Fruit fly (Drosophila melanogaster): ENCODE measurements around the gene CG9547.
A peak's percentile ranks its signal among the peaks of the same experiment; 100 is the strongest.

CG9547 gene

dm6 chr2L:6494405-6494816, at the start of gene CG9547:
TSS of gene CG9547 (minus strand) at chr2L:6494532.
- TF ChIP-seq CG8478 (optimal IDR thresholded peaks at IDR 0.05) = no peak
- no peak for TF ChIP-seq CTCF (optimal IDR thresholded peaks at IDR 0.05)

- no peak for TF ChIP-seq CG8478 (optimal IDR thresholded peaks at IDR 0.05)
- no peak for TF ChIP-seq CTCF (optimal IDR thresholded peaks at IDR 0.05)
These were observed 45.5 kb upstream of the CG9547 start for dm6 chr2L:6539623-6540381.

DNA sequence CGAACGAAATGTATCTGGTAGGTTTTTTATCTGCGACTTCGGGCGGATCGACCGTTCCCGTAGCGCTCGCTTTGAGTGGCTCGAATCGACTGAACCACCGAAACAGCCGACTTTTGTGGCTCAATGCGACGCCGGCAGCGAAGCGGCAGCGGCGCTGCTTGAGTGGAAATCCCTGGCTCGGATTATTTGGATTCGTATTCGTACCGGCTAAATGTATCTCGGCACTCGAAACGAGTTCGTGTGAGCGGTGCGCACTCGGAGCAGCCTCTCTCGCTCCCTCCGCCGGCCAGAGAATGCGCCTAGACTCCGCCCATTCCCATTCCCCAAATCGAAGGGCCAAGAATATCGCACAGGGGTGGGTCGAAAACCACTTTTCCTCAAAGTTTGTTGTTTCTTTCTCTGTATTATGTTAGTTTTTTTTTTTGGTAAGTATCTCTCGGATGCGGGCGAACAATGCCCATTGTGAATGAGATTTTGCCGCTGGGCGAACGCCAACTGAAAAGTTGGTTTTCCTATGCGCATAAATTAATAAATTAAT, 41.8 kb upstream of the CG9547 start:
- TF ChIP-seq CG8478 (optimal IDR thresholded peaks at IDR 0.05) = no peak
- TF ChIP-seq CTCF (optimal IDR thresholded peaks at IDR 0.05) = no peak

- TF ChIP-seq CTCF (optimal IDR thresholded peaks at IDR 0.05) (no peak), CG8478 (optimal IDR thresholded peaks at IDR 0.05) (no peak)
These were observed 39.9 kb upstream of the CG9547 start for dm6 chr2L:6534125-6534815.

dm6 chr2L:6533719-6534118, 39.4 kb upstream of the CG9547 start:
- TF ChIP-seq CTCF (optimal IDR thresholded peaks at IDR 0.05) = no peak
- no peak for TF ChIP-seq CG8478 (optimal IDR thresholded peaks at IDR 0.05)

dm6 chr2L:6532977-6533376, 38.6 kb upstream of the CG9547 start:
- TF ChIP-seq CG8478 (optimal IDR thresholded peaks at IDR 0.05) = no peak
- TF ChIP-seq CTCF (optimal IDR thresholded peaks at IDR 0.05) = no peak

DNA sequence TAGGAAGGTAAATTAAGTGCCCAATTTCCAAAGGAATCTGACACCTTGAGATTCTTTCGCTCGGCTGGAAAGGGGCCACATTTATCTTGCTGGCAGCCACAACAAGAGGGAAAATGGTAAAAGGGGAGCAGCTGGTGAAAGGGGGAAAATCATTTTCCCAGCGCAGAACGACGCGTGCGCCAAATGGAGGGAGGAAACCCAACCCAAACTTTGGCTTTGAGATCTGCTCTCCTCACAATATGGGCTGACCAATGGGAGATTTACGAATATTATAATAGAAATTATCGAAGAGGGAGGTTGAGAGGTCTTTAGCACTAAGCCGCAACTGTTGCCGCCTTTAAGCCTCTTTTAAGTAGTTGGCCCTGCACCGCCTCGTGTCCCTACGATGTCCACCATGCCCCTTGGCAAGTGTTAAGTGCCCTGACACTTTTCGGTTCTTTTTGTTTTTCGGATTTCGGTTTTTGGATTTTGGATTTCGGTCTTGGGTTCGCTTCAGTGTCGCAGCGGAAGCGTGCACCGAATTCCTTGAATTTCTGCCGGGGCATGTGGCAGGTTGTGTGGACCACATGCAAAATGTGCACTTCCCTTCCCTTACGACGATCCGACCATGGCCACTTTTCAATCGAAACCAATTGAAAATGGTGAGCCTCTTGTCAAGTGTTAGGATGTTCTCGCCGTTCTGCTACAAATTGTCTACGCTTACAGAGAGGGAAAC, 37.8 kb upstream of the CG9547 start:
- TF ChIP-seq CG8478 (optimal IDR thresholded peaks at IDR 0.05) = no peak
- TF ChIP-seq CTCF (optimal IDR thresholded peaks at IDR 0.05) = no peak

DNA sequence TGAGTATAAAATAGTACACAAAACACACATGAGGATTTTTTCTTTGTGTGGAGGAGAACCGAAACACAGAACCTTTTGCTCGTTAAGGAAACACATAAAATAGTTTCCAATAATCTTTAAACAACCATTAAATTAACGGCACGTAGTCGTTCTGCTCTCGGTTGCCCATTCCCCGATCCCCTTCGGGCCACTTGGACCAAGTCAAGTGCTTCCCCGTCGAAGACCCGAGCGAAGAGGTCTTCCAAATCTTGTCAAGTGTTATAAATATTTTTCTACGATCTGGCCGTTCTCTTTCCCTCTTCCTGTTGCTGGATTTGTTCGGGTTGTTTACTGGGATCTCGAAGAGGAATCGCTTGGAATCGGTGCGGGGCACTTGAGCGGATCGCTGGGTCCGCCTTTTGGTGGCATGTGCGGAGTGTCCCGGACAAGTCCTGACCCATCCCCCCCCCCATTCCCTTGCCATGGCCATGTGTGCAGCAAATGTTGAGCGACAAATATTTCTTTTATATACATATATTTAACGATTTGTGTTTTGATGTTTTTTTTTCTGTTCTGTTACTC, 36.7 kb upstream of the CG9547 start:
- no peak for TF ChIP-seq CG8478 (optimal IDR thresholded peaks at IDR 0.05)
- no peak for TF ChIP-seq CTCF (optimal IDR thresholded peaks at IDR 0.05)

dm6 chr2L:6526996-6527395, 32.7 kb upstream of the CG9547 start:
- TF ChIP-seq CTCF (optimal IDR thresholded peaks at IDR 0.05) (peak; percentile 93 to 95), CG8478 (optimal IDR thresholded peaks at IDR 0.05) (no peak)

- TF ChIP-seq CG8478 (optimal IDR thresholded peaks at IDR 0.05) = no peak
- TF ChIP-seq CTCF (optimal IDR thresholded peaks at IDR 0.05) = no peak
These were observed 19.6 kb upstream of the CG9547 start for dm6 chr2L:6513948-6514347.

- TF ChIP-seq CG8478 (optimal IDR thresholded peaks at IDR 0.05) = no peak
- no peak for TF ChIP-seq CTCF (optimal IDR thresholded peaks at IDR 0.05)
These were observed 14.3 kb upstream of the CG9547 start for dm6 chr2L:6508666-6509065.

- TF ChIP-seq CTCF (optimal IDR thresholded peaks at IDR 0.05) = no peak
- no peak for TF ChIP-seq CG8478 (optimal IDR thresholded peaks at IDR 0.05)
These were observed 9.3 kb upstream of the CG9547 start for dm6 chr2L:6503724-6504037.

DNA sequence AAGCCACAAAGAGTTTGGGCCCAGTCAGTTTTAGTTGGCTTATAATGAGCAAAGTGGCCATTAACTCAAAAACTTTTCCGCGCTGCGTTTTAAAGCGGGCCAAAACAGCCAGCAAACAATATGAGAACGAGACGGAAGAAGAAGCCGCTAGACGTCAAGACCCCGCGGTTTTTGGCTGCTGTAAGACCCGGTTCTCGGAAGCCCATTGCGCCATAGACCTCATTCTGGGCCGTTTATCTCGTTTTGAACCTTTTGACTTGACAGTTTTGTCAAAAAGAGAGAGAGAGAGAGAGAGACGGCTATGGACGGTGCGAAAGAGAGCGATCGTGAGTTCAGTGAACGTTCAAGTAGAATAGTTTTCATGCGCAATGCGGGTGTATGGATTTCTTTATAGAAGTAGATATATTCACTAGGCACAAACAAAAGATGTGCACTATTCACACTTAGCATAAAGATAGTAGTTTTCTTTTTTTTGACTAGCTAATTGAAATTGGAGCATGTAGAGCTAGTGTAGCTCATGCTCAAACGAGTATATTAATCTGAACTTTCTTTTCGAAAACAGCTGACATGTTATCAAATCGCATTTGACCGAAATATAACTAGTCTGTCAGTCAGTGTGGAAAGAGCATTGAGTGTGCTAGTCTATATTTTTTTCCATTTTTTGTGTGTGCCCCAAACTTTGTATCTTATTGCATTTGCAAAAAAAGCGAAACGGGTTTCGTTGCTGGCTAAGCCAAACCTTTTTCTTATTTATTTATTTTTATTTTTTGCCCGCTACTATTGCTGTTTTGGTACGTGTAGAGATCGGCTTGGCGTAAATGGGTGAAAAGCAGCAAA, 8.8 kb upstream of the CG9547 start:
- TF ChIP-seq CTCF (optimal IDR thresholded peaks at IDR 0.05) = no peak

DNA sequence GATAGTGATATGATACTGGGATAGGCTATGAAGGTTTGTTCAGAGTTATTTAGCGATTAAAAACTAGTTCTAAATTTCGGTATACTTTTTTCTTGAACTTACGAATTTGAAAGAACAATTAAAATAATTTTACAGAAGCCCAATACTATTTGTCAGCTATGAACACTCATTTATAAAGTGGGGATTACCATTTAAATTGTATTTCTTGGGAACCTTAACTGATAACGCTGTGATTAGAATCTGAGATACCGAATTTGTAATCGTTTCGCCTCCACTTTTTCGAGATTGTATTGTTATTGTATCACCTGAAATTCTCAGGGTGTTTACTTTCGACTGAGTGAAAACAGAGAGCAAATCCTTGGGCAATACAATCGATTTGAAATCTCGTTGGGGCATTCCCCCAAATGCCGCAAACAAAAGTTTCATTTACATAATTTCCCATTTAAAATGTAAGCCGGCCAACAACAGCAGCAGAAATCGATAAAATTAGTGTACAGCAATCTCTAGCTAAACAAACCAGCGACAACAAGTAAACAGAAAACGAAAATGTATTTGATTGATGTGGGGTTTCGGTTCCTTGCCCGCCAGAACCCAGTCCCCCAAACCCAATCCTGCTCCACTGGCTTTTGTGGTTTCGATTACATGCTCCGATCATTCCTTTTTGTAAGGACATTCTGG, 6.5 kb upstream of the CG9547 start:
- no peak for TF ChIP-seq CG8478 (optimal IDR thresholded peaks at IDR 0.05)

All from S2 (cell line).